Worm (Caenorhabditis elegans) whole organism, L3 larva: ENCODE measurements around the gene irld-21.

ENCODE experiments used
- R02D3.7 ChIP-seq: fragments of 150-350 bp; optimal IDR thresholded peaks from 2 replicates; lab custom pipeline; 2014; ENCODE audit warnings: missing biosample characterization, missing genetic modification characterization
- aly-2 ChIP-seq: fragments of 150-350 bp; optimal IDR thresholded peaks from 2 replicates; lab custom pipeline; 2014; ENCODE audit warnings: missing biosample characterization, missing genetic modification characterization
- ceh-16 ChIP-seq: sonication (generic microtip); optimal IDR thresholded peaks from 2 replicates; lab custom pipeline; 2017; ENCODE audit warnings: missing biosample characterization, missing genetic modification characterization
- ceh-28 ChIP-seq: fragments of 150-350 bp; optimal IDR thresholded peaks from 2 replicates; lab custom pipeline; 2014; ENCODE audit warnings: missing biosample characterization, missing genetic modification reagents, missing genetic modification characterization
- ceh-82 ChIP-seq: fragments of 150-350 bp; optimal IDR thresholded peaks from 2 replicates; lab custom pipeline; 2014; ENCODE audit warnings: missing biosample characterization, missing genetic modification characterization
- ceh-9 ChIP-seq: sonication (generic microtip); optimal IDR thresholded peaks from 2 replicates; lab custom pipeline; 2018; ENCODE audit warnings: missing biosample characterization, missing genetic modification characterization
- daf-12 ChIP-seq: fragments of 150-350 bp; optimal IDR thresholded peaks from 2 replicates; lab custom pipeline; 2014; ENCODE audit warnings: missing biosample characterization, missing genetic modification reagents, missing genetic modification characterization
- egl-27 ChIP-seq: sonication (generic microtip); optimal IDR thresholded peaks from 4 replicates; lab custom pipeline; 2017; ENCODE audit warnings: missing biosample characterization, missing genetic modification reagents, missing genetic modification characterization
- egl-5 ChIP-seq: fragments of 150-350 bp; optimal IDR thresholded peaks from 2 replicates; lab custom pipeline; 2017; ENCODE audit warnings: missing biosample characterization, missing genetic modification reagents, missing genetic modification characterization, inconsistent platforms
- elt-1 ChIP-seq: fragments of 150-350 bp; optimal IDR thresholded peaks from 2 replicates; lab custom pipeline; 2014; ENCODE audit warnings: missing biosample characterization, missing genetic modification characterization
- elt-3 ChIP-seq, 3 experiments: fragments of 150-350 bp in 1 of 3; sonication (generic microtip) in 2 of 3; optimal IDR thresholded peaks; 2 replicates in 2 of 3; 4 replicates in 1 of 3; lab custom pipeline; 2014 to 2017; ENCODE audit warnings: missing biosample characterization in 3 of 3, missing genetic modification characterization in 3 of 3
- fkh-10 ChIP-seq: sonication (generic microtip); optimal IDR thresholded peaks from 2 replicates; lab custom pipeline; 2017; ENCODE audit warnings: missing biosample characterization, missing genetic modification reagents, missing genetic modification characterization
- fkh-2 ChIP-seq: fragments of 150-350 bp; optimal IDR thresholded peaks from 2 replicates; lab custom pipeline; 2014; ENCODE audit warnings: missing biosample characterization, missing genetic modification reagents, missing genetic modification characterization
- fos-1 ChIP-seq: fragments of 150-350 bp; optimal IDR thresholded peaks from 2 replicates; lab custom pipeline; 2014; ENCODE audit warnings: missing biosample characterization, missing genetic modification characterization
- hmg-11 ChIP-seq: sonication (generic microtip); optimal IDR thresholded peaks from 2 replicates; lab custom pipeline; 2016; ENCODE audit warnings: missing genetic modification characterization, missing compliant biosample characterization
- jun-1 ChIP-seq: fragments of 150-350 bp; optimal IDR thresholded peaks from 2 replicates; lab custom pipeline; 2014; ENCODE audit warnings: missing biosample characterization, missing genetic modification reagents, missing genetic modification characterization
- lin-15B ChIP-seq: fragments of 150-350 bp; optimal IDR thresholded peaks from 2 replicates; lab custom pipeline; 2014; ENCODE audit warnings: missing biosample characterization, missing genetic modification characterization
- lin-39 ChIP-seq: fragments of 150-350 bp; optimal IDR thresholded peaks from 2 replicates; lab custom pipeline; 2018; ENCODE audit warnings: missing biosample characterization, missing genetic modification reagents, missing genetic modification characterization
- lsy-12 ChIP-seq: sonication (generic microtip); optimal IDR thresholded peaks from 2 replicates; lab custom pipeline; 2016; ENCODE audit warnings: mild to moderate bottlenecking, missing genetic modification characterization, missing compliant biosample characterization
- mdl-1 ChIP-seq: fragments of 150-350 bp; optimal IDR thresholded peaks from 2 replicates; lab custom pipeline; 2014; ENCODE audit warnings: missing biosample characterization, missing genetic modification characterization
- mml-1 ChIP-seq: fragments of 150-350 bp; sonication (generic microtip); optimal IDR thresholded peaks from 3 replicates; lab custom pipeline; 2014; ENCODE audit warnings: missing biosample characterization, missing genetic modification characterization
- nfya-1 ChIP-seq: sonication (generic microtip); optimal IDR thresholded peaks from 2 replicates; lab custom pipeline; 2017; ENCODE audit warnings: missing genetic modification characterization, mild to moderate bottlenecking, missing compliant biosample characterization, antibody characterized with exemption, moderate library complexity; ENCODE audit not compliant: insufficient read depth
- nhr-11 ChIP-seq: fragments of 150-350 bp; optimal IDR thresholded peaks from 2 replicates; lab custom pipeline; 2014; ENCODE audit warnings: missing biosample characterization, missing genetic modification characterization
- nhr-23 ChIP-seq: fragments of 150-350 bp; optimal IDR thresholded peaks from 2 replicates; lab custom pipeline; 2014; ENCODE audit warnings: missing biosample characterization, missing genetic modification reagents, missing genetic modification characterization
- nhr-237 ChIP-seq: fragments of 150-350 bp; optimal IDR thresholded peaks from 2 replicates; lab custom pipeline; 2014; ENCODE audit warnings: missing biosample characterization, missing genetic modification characterization
- nhr-25 ChIP-seq: sonication (generic microtip); optimal IDR thresholded peaks from 2 replicates; lab custom pipeline; 2017; ENCODE audit warnings: missing biosample characterization, missing genetic modification characterization
- nhr-28 ChIP-seq: fragments of 150-350 bp; optimal IDR thresholded peaks from 2 replicates; lab custom pipeline; 2014; ENCODE audit warnings: missing biosample characterization, missing genetic modification characterization
- nhr-67 ChIP-seq: fragments of 150-350 bp; optimal IDR thresholded peaks from 2 replicates; lab custom pipeline; 2014; ENCODE audit warnings: missing biosample characterization, missing genetic modification characterization
- nhr-76 ChIP-seq: fragments of 150-350 bp; sonication (generic microtip); optimal IDR thresholded peaks from 5 replicates; lab custom pipeline; 2014; ENCODE audit warnings: missing biosample characterization, missing genetic modification characterization
- nhr-77 ChIP-seq: fragments of 150-350 bp; optimal IDR thresholded peaks from 2 replicates; lab custom pipeline; 2014; ENCODE audit warnings: missing biosample characterization, missing genetic modification characterization
- pqm-1 ChIP-seq: fragments of 150-350 bp; optimal IDR thresholded peaks from 2 replicates; lab custom pipeline; 2017; ENCODE audit warnings: missing biosample characterization, missing genetic modification characterization, inconsistent platforms
- skn-1 ChIP-seq: fragments of 150-350 bp; optimal IDR thresholded peaks from 2 replicates; lab custom pipeline; 2014; ENCODE audit warnings: missing biosample characterization, missing genetic modification characterization
- tbx-2 ChIP-seq: sonication (generic microtip); optimal IDR thresholded peaks from 2 replicates; lab custom pipeline; 2016; ENCODE audit warnings: mild to moderate bottlenecking, missing genetic modification characterization, missing compliant biosample characterization
- unc-39 ChIP-seq: sonication (generic microtip); optimal IDR thresholded peaks from 4 replicates; lab custom pipeline; 2017; ENCODE audit warnings: missing biosample characterization, missing genetic modification characterization
- unc-62 ChIP-seq: fragments of 150-350 bp; sonication (generic microtip); optimal IDR thresholded peaks from 4 replicates; lab custom pipeline; 2014; ENCODE audit warnings: missing biosample characterization, missing genetic modification reagents, missing genetic modification characterization
- ztf-11 ChIP-seq: fragments of 150-350 bp; optimal IDR thresholded peaks from 2 replicates; lab custom pipeline; 2014; ENCODE audit warnings: missing biosample characterization, missing genetic modification characterization
- ztf-4 ChIP-seq: fragments of 150-350 bp; optimal IDR thresholded peaks from 2 replicates; lab custom pipeline; 2014; ENCODE audit warnings: missing biosample characterization, missing genetic modification characterization

Gene irld-21

DNA sequence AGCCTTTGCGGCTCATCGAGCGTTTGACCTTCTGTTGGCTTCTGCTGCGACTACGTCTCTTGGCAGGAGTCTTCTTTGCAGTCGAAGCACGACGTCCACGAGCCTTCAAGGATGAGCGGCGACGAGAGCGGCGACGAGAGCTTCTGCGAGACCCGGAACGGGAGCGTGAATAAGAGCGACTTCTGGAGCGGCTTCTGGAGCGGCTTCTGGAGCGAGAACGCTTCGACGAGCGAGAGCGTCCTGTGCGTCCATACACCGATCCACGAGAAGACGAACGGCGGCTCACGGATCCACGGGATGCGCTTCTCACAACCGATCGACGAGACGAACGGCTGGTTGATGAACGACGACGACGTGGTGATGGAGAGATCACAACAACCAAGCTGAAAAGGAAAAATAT is 11.2 kb downstream of the irld-21 start:
- TF ChIP-seq aly-2 (no peak), nfya-1 (tag; lab: Kevin White, UChicago) (no peak), lin-39 (tag; lab: Kevin White, UChicago) (no peak), jun-1 (tag; lab: Kevin White, UChicago) (no peak), ceh-16 (no peak), ceh-82 (tag; lab: Kevin White, UChicago) (no peak), R02D3.7 (no peak), hmg-11 (tag; lab: Kevin White, UChicago) (no peak), pqm-1 (tag; lab: Kevin White, UChicago) (no peak), nhr-23 (no peak), nhr-11 (tag; lab: Kevin White, UChicago) (no peak), nhr-28 (no peak), nhr-237 (tag; lab: Kevin White, UChicago) (no peak), elt-3 (tag; optimal IDR thresholded peaks at IDR 0.05; lab: Kevin White, UChicago) (no peak), daf-12 (no peak), ceh-28 (tag; lab: Kevin White, UChicago) (no peak), fkh-2 (tag; lab: Kevin White, UChicago) (no peak)
- TF ChIP-seq, all 47 proteins: peak for 0

DNA sequence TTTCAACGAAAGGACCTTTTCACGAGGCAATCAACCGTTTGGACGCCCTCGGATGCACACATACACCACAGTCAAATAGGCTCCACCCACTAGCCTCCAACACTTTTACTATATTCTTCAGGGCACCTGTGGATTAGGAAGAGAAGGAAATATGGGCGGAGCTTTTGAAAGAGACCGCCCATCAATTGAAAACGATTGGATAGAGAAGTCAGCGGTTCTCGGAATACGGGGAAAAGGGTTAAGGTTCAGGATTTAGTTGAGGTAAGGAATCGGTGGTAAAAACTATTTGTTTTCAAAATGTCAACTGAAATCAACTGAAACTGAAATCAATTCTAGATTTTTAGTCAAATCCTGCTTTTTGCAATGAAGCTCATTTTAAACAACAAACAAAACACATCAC is 11.7 kb downstream of the irld-21 start, which contains the start of gene egl-38:
Gene egl-38 (minus strand): TSS at position 101 of the 400 bp plus-strand sequence.
- no peak for TF ChIP-seq egl-5 (tag; lab: Kevin White, UChicago)
- no peak for TF ChIP-seq unc-62
- TF ChIP-seq, all 47 proteins: peak for 0

DNA sequence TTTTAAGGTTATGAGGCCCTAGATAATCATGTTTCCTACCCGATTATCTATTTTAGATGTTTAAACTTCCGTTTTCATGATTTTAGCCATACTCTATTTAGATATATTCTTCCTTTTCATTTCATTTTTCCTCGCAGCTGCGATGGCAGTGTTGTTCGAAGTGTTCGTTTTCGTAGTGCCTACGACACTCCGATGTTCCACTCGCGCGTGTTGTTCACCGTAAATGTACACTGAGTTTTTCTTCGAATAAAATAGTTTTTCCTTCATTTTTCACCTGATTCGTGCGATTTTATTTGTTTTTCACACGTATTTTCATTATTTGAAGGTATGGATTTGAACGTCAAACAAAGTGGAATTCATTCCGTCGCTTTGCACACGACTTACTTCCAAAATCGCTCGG is 25.2 kb downstream of the irld-21 start, which contains the start of gene dis-3:
Gene dis-3 (plus strand): TSS at position 322 of the 400 bp plus-strand sequence.
- TF ChIP-seq egl-5 (tag; lab: Kevin White, UChicago) (no peak), nhr-25 (tag; lab: Kevin White, UChicago) (no peak), daf-12 (no peak), R02D3.7 (peak; percentile 71), lsy-12 (tag; lab: Kevin White, UChicago) (no peak), elt-1 (tag; lab: Kevin White, UChicago) (no peak), lin-15B (tag; lab: Kevin White, UChicago) (peak; percentile 42)

DNA sequence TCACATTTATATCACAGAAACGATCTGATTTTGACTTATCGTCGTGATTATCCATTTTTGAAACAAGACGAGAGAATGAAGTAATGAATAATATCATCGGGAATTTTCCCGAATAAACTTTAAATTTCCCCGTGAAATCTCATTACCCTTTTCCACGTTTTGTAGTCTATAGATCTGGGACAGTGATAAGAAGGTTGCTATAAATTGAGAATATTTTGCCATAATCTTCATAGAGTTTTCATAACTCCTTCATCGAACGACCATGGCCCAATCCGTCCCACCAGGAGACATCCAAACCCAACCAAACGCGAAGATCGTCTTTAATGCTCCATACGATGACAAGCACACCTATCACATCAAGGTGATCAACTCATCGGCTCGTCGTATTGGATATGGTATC is 26.9 kb downstream of the irld-21 start, which contains the start of the genes C04G2.5 and msp-36:
Gene C04G2.5 (minus strand): TSS at position 101 of the 400 bp plus-strand sequence.
Gene msp-36 (plus strand): TSS at position 263 of the 400 bp plus-strand sequence.
- no peak for TF ChIP-seq egl-5 (tag; lab: Kevin White, UChicago)
- TF ChIP-seq ceh-82 (tag; lab: Kevin White, UChicago), result no peak
- TF ChIP-seq nhr-67 (tag; lab: Kevin White, UChicago), result no peak
- no peak for TF ChIP-seq aly-2
- TF ChIP-seq mdl-1, result no peak
- no peak for TF ChIP-seq mml-1
- no peak for TF ChIP-seq lin-15B (tag; lab: Kevin White, UChicago)
- no peak for TF ChIP-seq nhr-237 (tag; lab: Kevin White, UChicago)
- TF ChIP-seq jun-1 (tag; lab: Kevin White, UChicago), result no peak
- TF ChIP-seq fkh-10 (GFP tag; lab: Kevin White, UChicago), result no peak
- no peak for TF ChIP-seq tbx-2 (tag; lab: Kevin White, UChicago)
- TF ChIP-seq ceh-9, result no peak
- no peak for TF ChIP-seq nhr-76 (tag; lab: Kevin White, UChicago)
- no peak for TF ChIP-seq nhr-11 (tag; lab: Kevin White, UChicago)

DNA sequence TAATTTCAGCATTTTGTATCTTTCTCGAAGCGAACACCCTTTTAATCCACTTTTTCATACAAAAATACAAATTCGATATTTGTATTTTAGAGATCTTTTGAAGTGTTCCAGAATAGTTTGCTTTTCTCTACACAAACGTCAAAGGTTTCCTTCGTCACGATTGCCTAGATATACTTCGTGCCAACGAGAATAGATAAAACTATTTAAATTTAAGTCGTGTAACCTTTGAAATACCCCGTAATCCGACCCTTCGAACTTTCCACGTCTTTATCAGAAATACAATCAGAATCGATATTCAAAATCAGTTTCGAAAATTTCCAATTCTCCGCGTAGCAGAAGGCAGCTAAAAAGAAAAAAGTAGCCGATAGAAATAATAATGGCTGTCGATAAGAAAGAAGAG is 31.7 kb downstream of the irld-21 start, which contains the start of gene ttbk-5:
Gene ttbk-5 (plus strand): TSS at position 301 of the 400 bp plus-strand sequence.
- TF ChIP-seq fos-1 (tag; lab: Kevin White, UChicago) (no peak), mdl-1 (no peak), R02D3.7 (no peak), ztf-11 (tag; lab: Kevin White, UChicago) (no peak), ceh-82 (tag; lab: Kevin White, UChicago) (no peak), ztf-4 (tag; lab: Kevin White, UChicago) (no peak), daf-12 (no peak), nhr-23 (no peak), egl-27 (tag; lab: Kevin White, UChicago) (no peak), nhr-11 (tag; lab: Kevin White, UChicago) (no peak), skn-1 (no peak), nhr-77 (no peak), unc-39 (no peak), ceh-28 (tag; lab: Kevin White, UChicago) (no peak), lin-15B (tag; lab: Kevin White, UChicago) (no peak), elt-3 (tag; optimal IDR thresholded peaks at IDR 0.05; lab: Kevin White, UChicago) (no peak), lsy-12 (tag; lab: Kevin White, UChicago) (no peak), nhr-237 (tag; lab: Kevin White, UChicago) (no peak)
- TF ChIP-seq, all 47 proteins: peak for 0
